Worm (Caenorhabditis elegans) whole organism, early embryonic: Measurements from ENCODE around the gene trpp-11.

Experiments
- B0310.2 ChIP-seq: sonication (generic microtip); optimal IDR thresholded peaks from 2 replicates; lab custom pipeline; 2016; ENCODE audit warnings: mild to moderate bottlenecking, missing genetic modification characterization, missing compliant biosample characterization
- F13C5.2 ChIP-seq: sonication (generic microtip); optimal IDR thresholded peaks from 2 replicates; lab custom pipeline; 2017; ENCODE audit warnings: mild to moderate bottlenecking, missing genetic modification characterization, inconsistent platforms, missing compliant biosample characterization
- aly-1 ChIP-seq: sonication (generic microtip); optimal IDR thresholded peaks from 2 replicates; lab custom pipeline; 2016; ENCODE audit warnings: missing genetic modification characterization, missing compliant biosample characterization
- ama-1 ChIP-seq: fragments of 150-350 bp; optimal IDR thresholded peaks from 2 replicates; lab custom pipeline; 2014
- ceh-13 ChIP-seq: fragments of 200-800 bp; sonication (Bioruptor generic); optimal IDR thresholded peaks from 2 replicates; lab custom pipeline; 2018; ENCODE audit warnings: mild to moderate bottlenecking, missing genetic modification characterization, missing compliant biosample characterization
- ceh-36 ChIP-seq: sonication (generic microtip); optimal IDR thresholded peaks from 2 replicates; lab custom pipeline; 2016; ENCODE audit warnings: missing genetic modification characterization, inconsistent platforms, missing compliant biosample characterization
- ets-7 ChIP-seq: sonication (generic microtip); optimal IDR thresholded peaks from 2 replicates; lab custom pipeline; 2016; ENCODE audit warnings: missing genotype, missing genetic modification characterization, missing compliant biosample characterization
- flt-1 ChIP-seq: fragments of 200-800 bp; sonication (Bioruptor generic); IDR thresholded peaks from 2 replicates; pipeline ENCODE4 v1.3.6; 2022; ENCODE audit warnings: missing genetic modification characterization, missing compliant biosample characterization
- hmbx-1 ChIP-seq: sonication (generic microtip); optimal IDR thresholded peaks from 2 replicates; lab custom pipeline; 2016; ENCODE audit warnings: mild to moderate bottlenecking, missing genetic modification characterization, missing compliant biosample characterization
- hmg-4 ChIP-seq: fragments of 200-800 bp; sonication (Bioruptor generic); optimal IDR thresholded peaks from 2 replicates; lab custom pipeline; 2018; ENCODE audit warnings: mild to moderate bottlenecking, missing genetic modification characterization, missing compliant biosample characterization
- hnd-1 ChIP-seq: sonication (generic microtip); optimal IDR thresholded peaks from 2 replicates; lab custom pipeline; 2016; ENCODE audit warnings: missing genetic modification characterization, missing compliant biosample characterization
- pes-1 ChIP-seq: fragments of 200-800 bp; sonication (Bioruptor generic); IDR thresholded peaks from 2 replicates; pipeline ENCODE4 v1.3.6; 2022; ENCODE audit warnings: missing genetic modification reagents, missing genetic modification characterization, missing compliant biosample characterization
- scrt-1 ChIP-seq: fragments of 200-800 bp; sonication (Bioruptor generic); IDR thresholded peaks from 2 replicates; pipeline ENCODE4 v1.3.6; 2022; ENCODE audit warnings: missing genetic modification characterization, missing compliant biosample characterization
- sea-1 ChIP-seq: fragments of 200-800 bp; sonication (Bioruptor generic); conservative IDR thresholded peaks from 2 replicates; pipeline ENCODE4 v1.3.6; 2022; ENCODE audit warnings: missing genetic modification characterization, missing compliant biosample characterization
- tbx-11 ChIP-seq: fragments of 200-800 bp; sonication (Bioruptor generic); IDR thresholded peaks from 2 replicates; pipeline ENCODE4 v1.3.6; 2022; ENCODE audit warnings: missing genetic modification characterization, missing compliant biosample characterization
- tbx-37 ChIP-seq: fragments of 200-800 bp; sonication (Bioruptor generic); conservative IDR thresholded peaks from 2 replicates; pipeline ENCODE4 v1.3.6; 2022; ENCODE audit warnings: missing genetic modification reagents, missing genetic modification characterization, missing compliant biosample characterization
- tra-4 ChIP-seq: sonication (generic microtip); optimal IDR thresholded peaks from 2 replicates; lab custom pipeline; 2017; ENCODE audit warnings: missing genetic modification characterization, missing compliant biosample characterization

trpp-11 gene

DNA sequence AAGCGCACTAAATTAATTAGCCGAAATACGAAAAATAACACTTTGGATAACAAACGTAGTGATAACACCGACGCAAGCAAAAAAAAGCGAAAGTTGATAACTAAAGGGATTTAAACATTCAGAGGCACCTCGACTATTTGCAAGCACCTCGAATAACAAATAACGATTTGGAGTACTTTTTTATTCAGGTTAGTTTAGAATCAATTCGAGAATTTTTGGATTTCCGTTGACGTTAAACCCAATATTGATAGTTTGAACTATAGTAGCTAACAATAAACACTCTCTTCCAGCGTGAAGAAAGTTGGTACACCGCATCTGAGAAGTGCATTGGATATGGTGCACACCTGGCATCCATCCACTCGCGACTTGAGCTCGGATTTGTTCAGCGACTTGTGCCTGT, 30.3 kb downstream of the trpp-11 start:
- TF ChIP-seq ama-1 (no peak), ceh-36 (no peak), ets-7 (no peak), hnd-1 (tag; lab: Kevin White, UChicago) (no peak)

ce11 chrIII:831961-832360, 37.0 kb downstream of the trpp-11 start, which contains the start of gene ceeh-1:
TSS of gene ceeh-1 (minus strand) at chrIII:832277.
- no peak for TF ChIP-seq flt-1
- no peak for TF ChIP-seq B0310.2
- no peak for TF ChIP-seq aly-1 (tag; lab: Kevin White, UChicago)
- no peak for TF ChIP-seq F13C5.2
- TF ChIP-seq hnd-1 (tag; lab: Kevin White, UChicago): no peak
- no peak for TF ChIP-seq sea-1 (GFP tag; lab: Robert Waterston, UW)
- TF ChIP-seq scrt-1 (GFP tag; lab: Robert Waterston, UW): no peak
- no peak for TF ChIP-seq hmbx-1 (tag; lab: Kevin White, UChicago)
- no peak for TF ChIP-seq hmg-4 (GFP tag; lab: Kevin White, UChicago)
- TF ChIP-seq ceh-36: no peak
- no peak for TF ChIP-seq tra-4 (tag; lab: Kevin White, UChicago)
- TF ChIP-seq ets-7: no peak
- no peak for TF ChIP-seq ceh-13
- TF ChIP-seq tbx-37: no peak
- TF ChIP-seq pes-1 (GFP tag; lab: Robert Waterston, UW): no peak
- TF ChIP-seq ama-1: no peak
- TF ChIP-seq tbx-11 (GFP tag; lab: Robert Waterston, UW): no peak

DNA sequence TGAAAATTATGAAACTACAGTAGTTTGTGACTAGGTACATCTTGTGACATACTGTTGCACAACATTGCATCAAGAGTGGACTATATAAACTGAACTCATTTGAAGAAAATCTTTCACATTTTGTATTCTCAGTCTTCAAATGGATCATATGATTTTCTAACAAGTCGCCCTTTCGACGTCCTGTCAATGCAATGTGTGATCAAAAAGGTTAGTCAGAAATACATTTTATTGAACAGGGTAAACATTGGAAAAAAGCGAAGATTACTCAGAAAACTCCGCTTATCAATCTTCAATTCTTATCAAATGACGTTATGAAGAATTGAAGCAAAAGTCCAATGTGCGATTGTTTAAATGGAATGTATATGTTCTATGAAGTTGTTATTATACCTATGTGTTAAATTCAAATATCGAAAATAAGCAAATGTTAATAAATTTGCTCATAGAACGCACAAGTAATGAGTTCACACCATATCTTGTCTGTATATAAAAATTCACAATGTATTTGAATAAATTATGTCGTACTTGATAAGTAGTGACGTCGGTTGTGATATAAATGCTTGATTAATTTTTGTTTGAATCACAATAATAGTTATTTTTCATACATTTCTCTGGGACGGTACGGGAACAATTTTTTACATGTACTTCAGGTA, 38.0 kb downstream of the trpp-11 start, which contains the start of gene zip-2:
Gene zip-2, plus strand, starts transcription at position 128 of the 650 bp plus-strand sequence.
- TF ChIP-seq ceh-13: no peak

ce11 chrIII:833711-834442, 38.9 kb downstream of the trpp-11 start:
- 0 out of 2 replicates have a peak, but pooled peaks have one; percentile 13 for TF ChIP-seq tbx-37
- TF ChIP-seq ets-7: no peak
- TF ChIP-seq F13C5.2: peak; percentile 48
- peak; percentile 54 for TF ChIP-seq flt-1
- peak; percentile 16 for TF ChIP-seq ama-1
- TF ChIP-seq tra-4 (tag; lab: Kevin White, UChicago): no peak
- TF ChIP-seq hnd-1 (tag; lab: Kevin White, UChicago): no peak
- 0 out of 2 replicates have a peak, but pooled peaks have one; percentile 53 for TF ChIP-seq sea-1 (GFP tag; lab: Robert Waterston, UW)
- no peak for TF ChIP-seq aly-1 (tag; lab: Kevin White, UChicago)
- peak; percentile 76 for TF ChIP-seq hmg-4 (GFP tag; lab: Kevin White, UChicago)
- no peak for TF ChIP-seq scrt-1 (GFP tag; lab: Robert Waterston, UW)
- no peak for TF ChIP-seq ceh-13
- TF ChIP-seq ceh-36: no peak
- TF ChIP-seq pes-1 (GFP tag; lab: Robert Waterston, UW): no peak
- TF ChIP-seq tbx-11 (GFP tag; lab: Robert Waterston, UW): no peak
- no peak for TF ChIP-seq hmbx-1 (tag; lab: Kevin White, UChicago)
- TF ChIP-seq B0310.2: no peak

ce11 chrIII:834443-834815, 39.5 kb downstream of the trpp-11 start:
- TF ChIP-seq scrt-1 (GFP tag; lab: Robert Waterston, UW) (no peak), pes-1 (GFP tag; lab: Robert Waterston, UW) (no peak), tbx-11 (GFP tag; lab: Robert Waterston, UW) (0 out of 2 replicates have a peak, but pooled peaks have one; percentile 11), tbx-37 (no peak), hmg-4 (GFP tag; lab: Kevin White, UChicago) (peak; percentile 18)

- TF ChIP-seq flt-1 (no peak), ama-1 (no peak), F13C5.2 (no peak), scrt-1 (GFP tag; lab: Robert Waterston, UW) (no peak)
Measured at ce11 chrIII:835208-835607, 40.3 kb downstream of the trpp-11 start.

ce11 chrIII:835713-836278, 40.9 kb downstream of the trpp-11 start:
- TF ChIP-seq ceh-13 (no peak), flt-1 (peak; percentile 29; the same call in 1 of the 2 replicates), tra-4 (tag; lab: Kevin White, UChicago) (peak; percentile 48), hmbx-1 (tag; lab: Kevin White, UChicago) (peak; percentile 39), B0310.2 (peak; percentile 44), ceh-36 (peak; percentile 62), sea-1 (GFP tag; lab: Robert Waterston, UW) (peak; percentile 75; the same call in 1 of the 2 replicates), tbx-11 (GFP tag; lab: Robert Waterston, UW) (0 out of 2 replicates have a peak, but pooled peaks have one; percentile 48), aly-1 (tag; lab: Kevin White, UChicago) (no peak), ets-7 (no peak), scrt-1 (GFP tag; lab: Robert Waterston, UW) (peak; percentile 78; the same call in 1 of the 2 replicates), ama-1 (peak; percentile 96), tbx-37 (peak; percentile 34; the same call in 1 of the 2 replicates), hmg-4 (GFP tag; lab: Kevin White, UChicago) (peak; percentile 81), pes-1 (GFP tag; lab: Robert Waterston, UW) (peak; percentile 80; the same call in 1 of the 2 replicates), hnd-1 (tag; lab: Kevin White, UChicago) (peak; percentile 49), F13C5.2 (peak; percentile 75)
